Fruit fly (Drosophila melanogaster) whole organism, embryonic: ENCODE data around the gene CG9338.

Source experiments
- Ada2b ChIP-seq: fragments of 200-800 bp; sonication (Bioruptor generic); IDR thresholded peaks from 2 replicates; pipeline ENCODE4 v1.3.6; 2022; ENCODE audit warnings: missing biosample characterization, missing genetic modification characterization
- C15 ChIP-seq: fragments of 200-800 bp; sonication (Bioruptor generic); IDR thresholded peaks from 3 replicates; pipeline ENCODE4 v1.3.6; 2022; ENCODE audit warnings: missing biosample characterization, missing genetic modification characterization
- CG1024 ChIP-seq: fragments of 200-800 bp; sonication (Bioruptor generic); IDR thresholded peaks from 2 replicates; pipeline ENCODE4 v1.3.6; 2022; ENCODE audit warnings: missing biosample characterization, missing genetic modification characterization
- CG10462 ChIP-seq: fragments of 200-800 bp; sonication (Bioruptor generic); optimal IDR thresholded peaks from 2 replicates; lab custom pipeline; 2016; ENCODE audit warnings: missing biosample characterization, missing genetic modification characterization
- CG12299 ChIP-seq: fragments of 200-800 bp; sonication (Bioruptor generic); optimal IDR thresholded peaks from 2 replicates; lab custom pipeline; 2018; ENCODE audit warnings: missing biosample characterization, mild to moderate bottlenecking, missing genetic modification characterization
- CG14014 ChIP-seq: fragments of 200-800 bp; sonication (Bioruptor generic); IDR thresholded peaks from 2 replicates; pipeline ENCODE4 v1.3.6; 2022; ENCODE audit warnings: missing biosample characterization, missing genetic modification characterization
- CG14441 ChIP-seq: fragments of 200-800 bp; sonication (Bioruptor generic); IDR thresholded peaks from 2 replicates; pipeline ENCODE4 v1.3.6; 2022; ENCODE audit warnings: missing biosample characterization, missing genetic modification characterization
- CG14860 ChIP-seq: fragments of 200-800 bp; sonication (Bioruptor generic); IDR thresholded peaks from 3 replicates; pipeline ENCODE4 v1.3.6; 2022; ENCODE audit warnings: missing biosample characterization, missing genetic modification characterization; ENCODE audit not compliant: partially characterized antibody
- CG15514 ChIP-seq: fragments of 200-800 bp; sonication (Bioruptor generic); optimal IDR thresholded peaks from 3 replicates; lab custom pipeline; 2017; ENCODE audit warnings: missing biosample characterization, missing genetic modification characterization, mild to moderate bottlenecking, moderate library complexity, missing genetic modification reagents
- CG16815 ChIP-seq: fragments of 200-800 bp; sonication (Bioruptor generic); optimal IDR thresholded peaks from 3 replicates; lab custom pipeline; 2017; ENCODE audit warnings: missing biosample characterization, mild to moderate bottlenecking, missing genetic modification characterization
- CG16863 ChIP-seq: fragments of 200-800 bp; sonication (Bioruptor generic); optimal IDR thresholded peaks from 3 replicates; lab custom pipeline; 2016; ENCODE audit warnings: missing biosample characterization, missing genetic modification characterization
- CG17385 ChIP-seq: fragments of 200-800 bp; sonication (Bioruptor generic); optimal IDR thresholded peaks from 3 replicates; lab custom pipeline; 2018; ENCODE audit warnings: missing biosample characterization, mild to moderate bottlenecking, missing genetic modification characterization
- CG17568 ChIP-seq: fragments of 200-800 bp; sonication (Bioruptor generic); optimal IDR thresholded peaks from 2 replicates; lab custom pipeline; 2018; ENCODE audit warnings: missing biosample characterization, mild to moderate bottlenecking, missing genetic modification characterization, moderate library complexity
- CG17829 ChIP-seq: fragments of 200-800 bp; optimal IDR thresholded peaks from 2 replicates; lab custom pipeline; 2019; ENCODE audit warnings: missing biosample characterization, mild to moderate bottlenecking, missing genetic modification characterization, moderate library complexity
- CG18476 ChIP-seq: fragments of 200-800 bp; sonication (Bioruptor generic); optimal IDR thresholded peaks from 2 replicates; lab custom pipeline; 2016; ENCODE audit warnings: missing biosample characterization, mild to moderate bottlenecking, missing genetic modification characterization
- CG18599 ChIP-seq: fragments of 200-800 bp; sonication (Bioruptor generic); optimal IDR thresholded peaks from 3 replicates; lab custom pipeline; 2017; ENCODE audit warnings: missing biosample characterization, missing genetic modification characterization, mild to moderate bottlenecking, moderate library complexity, missing genetic modification reagents
- CG2120 ChIP-seq: fragments of 200-800 bp; sonication (Bioruptor generic); optimal IDR thresholded peaks from 3 replicates; lab custom pipeline; 2016; ENCODE audit warnings: missing biosample characterization, missing genetic modification characterization
- CG2129 ChIP-seq: fragments of 200-800 bp; sonication (Bioruptor generic); IDR thresholded peaks from 2 replicates; pipeline ENCODE4 v1.3.6; 2022; ENCODE audit warnings: missing biosample characterization, missing genetic modification characterization; ENCODE audit not compliant: partially characterized antibody
- CG31441 ChIP-seq: fragments of 200-800 bp; sonication (Bioruptor generic); IDR thresholded peaks from 2 replicates; pipeline ENCODE4 v1.3.6; 2022; ENCODE audit warnings: missing biosample characterization, missing genetic modification characterization
- CG3163 ChIP-seq: fragments of 200-800 bp; sonication (Bioruptor generic); optimal IDR thresholded peaks from 3 replicates; lab custom pipeline; 2016; ENCODE audit warnings: missing biosample characterization, missing genetic modification characterization
- CG3281 ChIP-seq: fragments of 200-800 bp; sonication (Bioruptor generic); optimal IDR thresholded peaks from 3 replicates; lab custom pipeline; 2017; ENCODE audit warnings: missing biosample characterization, mild to moderate bottlenecking, missing genetic modification characterization
- CG33557 ChIP-seq: fragments of 200-800 bp; sonication (Bioruptor generic); optimal IDR thresholded peaks from 2 replicates; lab custom pipeline; 2019; ENCODE audit warnings: missing biosample characterization, mild to moderate bottlenecking, missing genetic modification characterization, moderate library complexity
- CG4360 ChIP-seq: fragments of 200-800 bp; sonication (Bioruptor generic); IDR thresholded peaks from 2 replicates; pipeline ENCODE4 v1.3.6; 2022; ENCODE audit warnings: missing biosample characterization, missing genetic modification characterization
- CG4424 ChIP-seq: fragments of 200-800 bp; sonication (Bioruptor generic); optimal IDR thresholded peaks from 3 replicates; lab custom pipeline; 2016; ENCODE audit warnings: missing biosample characterization, missing genetic modification characterization
- CG6175 ChIP-seq: fragments of 200-800 bp; sonication (Bioruptor generic); IDR thresholded peaks from 3 replicates; pipeline ENCODE4 v1.3.6; 2022; ENCODE audit warnings: missing biosample characterization, missing genetic modification characterization
- CG8478 ChIP-seq: fragments of >200 bp; optimal IDR thresholded peaks from 2 replicates; lab custom pipeline; 2018
- CG9817 ChIP-seq: fragments of 200-800 bp; sonication (Bioruptor generic); optimal IDR thresholded peaks from 2 replicates; lab custom pipeline; 2018; ENCODE audit warnings: missing biosample characterization, mild to moderate bottlenecking, missing genetic modification characterization, moderate library complexity
- Dbx ChIP-seq: fragments of 200-800 bp; sonication (Bioruptor generic); IDR thresholded peaks from 3 replicates; pipeline ENCODE4 v1.3.6; 2022; ENCODE audit warnings: missing biosample characterization, missing genetic modification characterization
- Dll ChIP-seq: fragments of 200-800 bp; sonication (Bioruptor generic); IDR thresholded peaks from 4 replicates; pipeline ENCODE4 v1.3.6; 2022; ENCODE audit warnings: missing biosample characterization, missing genetic modification characterization; ENCODE audit not compliant: partially characterized antibody
- Dp ChIP-seq: fragments of 200-800 bp; sonication (Bioruptor generic); optimal IDR thresholded peaks from 2 replicates; lab custom pipeline; 2018; ENCODE audit warnings: missing biosample characterization, mild to moderate bottlenecking, missing genetic modification characterization, moderate library complexity
- Med ChIP-seq: fragments of 200-800 bp; sonication (Bioruptor generic); peaks from one replicate; lab custom pipeline; 2016; ENCODE audit warnings: missing biosample characterization, missing genetic modification characterization, mild to moderate bottlenecking, inconsistent platforms, moderate library complexity
- Nf-YC ChIP-seq: fragments of 200-800 bp; optimal IDR thresholded peaks from 3 replicates; lab custom pipeline; 2019; ENCODE audit warnings: missing biosample characterization, mild to moderate bottlenecking, missing genetic modification characterization, moderate library complexity
- Oaz ChIP-seq: fragments of 200-800 bp; sonication (Bioruptor generic); IDR thresholded peaks from 2 replicates; pipeline ENCODE4 v1.3.6; 2022; ENCODE audit warnings: missing biosample characterization, missing genetic modification characterization
- Xrp1 ChIP-seq: fragments of 200-800 bp; sonication (Bioruptor generic); IDR thresholded peaks from 2 replicates; pipeline ENCODE4 v1.3.6; 2022; ENCODE audit warnings: missing biosample characterization, missing genetic modification characterization
- ap ChIP-seq: fragments of 200-800 bp; sonication (Bioruptor generic); IDR thresholded peaks from 2 replicates; pipeline ENCODE4 v1.3.6; 2022; ENCODE audit warnings: missing biosample characterization, missing genetic modification characterization
- caup ChIP-seq: fragments of 200-800 bp; sonication (Bioruptor generic); optimal IDR thresholded peaks from 3 replicates; lab custom pipeline; 2017; ENCODE audit warnings: missing biosample characterization, mild to moderate bottlenecking, missing genetic modification characterization, moderate library complexity; ENCODE audit not compliant: severe bottlenecking
- dm ChIP-seq: fragments of 200-800 bp; sonication (Bioruptor generic); optimal IDR thresholded peaks from 3 replicates; lab custom pipeline; 2016; ENCODE audit warnings: missing biosample characterization, missing genetic modification characterization
- exex ChIP-seq: fragments of 200-800 bp; sonication (Bioruptor generic); optimal IDR thresholded peaks from 4 replicates; lab custom pipeline; 2018; ENCODE audit warnings: missing biosample characterization, mild to moderate bottlenecking, missing genetic modification characterization, moderate library complexity
- eyg ChIP-seq: fragments of 200-800 bp; sonication (Bioruptor generic); optimal IDR thresholded peaks from 3 replicates; lab custom pipeline; 2016; ENCODE audit warnings: missing biosample characterization, missing genetic modification characterization
- gro ChIP-seq: fragments of 200-800 bp; sonication (Bioruptor generic); optimal IDR thresholded peaks from 2 replicates; lab custom pipeline; 2016; ENCODE audit warnings: missing biosample characterization, missing genetic modification characterization
- gsb-n ChIP-seq: fragments of 200-800 bp; sonication (Bioruptor generic); optimal IDR thresholded peaks from 3 replicates; lab custom pipeline; 2018; ENCODE audit warnings: missing biosample characterization, mild to moderate bottlenecking, missing genetic modification characterization
- inv ChIP-seq: fragments of 200-800 bp; sonication (Bioruptor generic); IDR thresholded peaks from 2 replicates; pipeline ENCODE4 v1.3.6; 2022; ENCODE audit warnings: missing biosample characterization, missing genetic modification characterization; ENCODE audit not compliant: partially characterized antibody
- kni ChIP-seq: fragments of 200-800 bp; sonication (Bioruptor generic); optimal IDR thresholded peaks from 3 replicates; lab custom pipeline; 2017; ENCODE audit warnings: mild to moderate bottlenecking, missing biosample characterization, missing genetic modification reagents, missing genetic modification characterization
- nau ChIP-seq: fragments of 200-800 bp; sonication (Bioruptor generic); optimal IDR thresholded peaks from 3 replicates; lab custom pipeline; 2017; ENCODE audit warnings: missing biosample characterization, mild to moderate bottlenecking, missing genetic modification characterization, missing genetic modification reagents
- pum ChIP-seq: fragments of 200-800 bp; sonication (Bioruptor generic); optimal IDR thresholded peaks from 2 replicates; lab custom pipeline; 2016; ENCODE audit warnings: missing biosample characterization, missing genetic modification characterization
- sc ChIP-seq, 3 experiments: fragments of >200 bp in 2 of 3; fragments of 200-800 bp in 1 of 3; sonication (Bioruptor generic) in 1 of 3; optimal IDR thresholded peaks; 2 replicates in 2 of 3; 3 replicates in 1 of 3; lab custom pipeline; 2017; ENCODE audit warnings: mild to moderate bottlenecking in 1 of 3, missing biosample characterization in 1 of 3, missing genetic modification characterization in 1 of 3, missing genetic modification reagents in 1 of 3
- tup ChIP-seq: fragments of 200-800 bp; sonication (Bioruptor generic); optimal IDR thresholded peaks from 2 replicates; lab custom pipeline; 2016; ENCODE audit warnings: missing biosample characterization, mild to moderate bottlenecking, missing genetic modification characterization, moderate library complexity
- twi ChIP-seq: fragments of 200-800 bp; optimal IDR thresholded peaks from 2 replicates; lab custom pipeline; 2019; ENCODE audit warnings: missing biosample characterization, mild to moderate bottlenecking, missing genetic modification characterization, moderate library complexity
- tx ChIP-seq: fragments of 200-800 bp; sonication (Bioruptor generic); optimal IDR thresholded peaks from 2 replicates; lab custom pipeline; 2016; ENCODE audit warnings: missing biosample characterization, missing genetic modification characterization
- vvl ChIP-seq: fragments of 200-800 bp; sonication (Bioruptor generic); IDR thresholded peaks from 2 replicates; pipeline ENCODE4 v1.3.6; 2022; ENCODE audit warnings: missing biosample characterization, missing genetic modification characterization
- zfh1 ChIP-seq: fragments of 200-800 bp; sonication (Bioruptor generic); IDR thresholded peaks from 3 replicates; pipeline ENCODE4 v1.3.6; 2022; ENCODE audit warnings: missing biosample characterization, missing genetic modification characterization

The CG9338 gene

dm6 chr2L:20831060-20831459 is 34.0 kb upstream of the CG9338 start, which contains the start of gene CG31674 (continued):
- TF ChIP-seq CG17385 (GFP tag; lab: Kevin White, UChicago) = peak; percentile 39
- TF ChIP-seq CG12299 = no peak
- TF ChIP-seq eyg (GFP tag; lab: Kevin White, UChicago) = no peak
- TF ChIP-seq CG8478 (lab: Kevin White, UChicago) = no peak
- peak; percentile 47 for TF ChIP-seq gro (GFP tag; lab: Kevin White, UChicago)
- no peak for TF ChIP-seq dm (GFP tag; lab: Kevin White, UChicago)
- no peak for TF ChIP-seq twi (tag; lab: Kevin White, UChicago)
- TF ChIP-seq zfh1 (GFP tag; lab: Robert Waterston, UW) = no peak
- TF ChIP-seq Dbx = no peak
- no peak for TF ChIP-seq CG4360 (GFP tag; lab: Robert Waterston, UW)
- no peak for TF ChIP-seq tup (GFP tag; lab: Kevin White, UChicago)
- peak; percentile 11 for TF ChIP-seq CG15514
- TF ChIP-seq CG3163 (GFP tag; lab: Kevin White, UChicago) = peak; percentile 96
- no peak for TF ChIP-seq CG14860 (GFP tag; lab: Robert Waterston, UW)
- no peak for TF ChIP-seq CG17829
- TF ChIP-seq tx (GFP tag; lab: Kevin White, UChicago) = no peak
- peak; percentile 0 for TF ChIP-seq CG2120 (GFP tag; lab: Kevin White, UChicago)
- TF ChIP-seq CG14441 (GFP tag; lab: Robert Waterston, UW) = no peak
- no peak for TF ChIP-seq CG33557 (GFP tag; lab: Kevin White, UChicago)
- peak; percentile 51 for TF ChIP-seq vvl (GFP tag; lab: Robert Waterston, UW)
- peak; percentile 79 for TF ChIP-seq exex
- no peak for TF ChIP-seq Dll (GFP tag; lab: Robert Waterston, UW)
- TF ChIP-seq CG31441 = no peak
- no peak for TF ChIP-seq gsb-n
- TF ChIP-seq nau (GFP tag; lab: Kevin White, UChicago) = no peak
- no peak for TF ChIP-seq CG10462
- no peak for TF ChIP-seq CG16815 (GFP tag; lab: Kevin White, UChicago)
- peak; percentile 35 for TF ChIP-seq caup (GFP tag; lab: Kevin White, UChicago)
- no peak for TF ChIP-seq kni
- TF ChIP-seq Nf-YC (tag; lab: Kevin White, UChicago) = peak; percentile 31
- peak; percentile 90 for TF ChIP-seq Med (GFP tag; lab: Kevin White, UChicago)
- TF ChIP-seq CG4424 (GFP tag; lab: Kevin White, UChicago) = no peak
- TF ChIP-seq CG6175 (GFP tag; lab: Robert Waterston, UW) = no peak
- no peak for TF ChIP-seq Ada2b (GFP tag; lab: Robert Waterston, UW)
- TF ChIP-seq CG17568 (GFP tag; lab: Kevin White, UChicago) = peak; percentile 1
- TF ChIP-seq Oaz = no peak
- no peak for TF ChIP-seq CG18599
- TF ChIP-seq CG2129 (GFP tag; lab: Robert Waterston, UW) = no peak
- no peak for TF ChIP-seq CG16863 (GFP tag; lab: Kevin White, UChicago)
- no peak for TF ChIP-seq sc (optimal IDR thresholded peaks at IDR 0.05; lab: Kevin White, UChicago)
- TF ChIP-seq sc (GFP tag; optimal IDR thresholded peaks at IDR 0.05; lab: Kevin White, UChicago) = no peak
- no peak for TF ChIP-seq CG14014 (GFP tag; lab: Robert Waterston, UW)
- no peak for TF ChIP-seq Xrp1 (GFP tag; lab: Robert Waterston, UW)
- peak; percentile 21 for TF ChIP-seq CG3281
- no peak for TF ChIP-seq CG18476
- no peak for TF ChIP-seq C15 (GFP tag; lab: Robert Waterston, UW)
- TF ChIP-seq ap (GFP tag; lab: Robert Waterston, UW) = no peak
- TF ChIP-seq inv (GFP tag; lab: Robert Waterston, UW) = no peak
- no peak for TF ChIP-seq Dp (GFP tag; lab: Kevin White, UChicago)
- TF ChIP-seq pum (GFP tag; lab: Kevin White, UChicago) = no peak
- no peak for TF ChIP-seq CG9817 (tag; lab: Kevin White, UChicago)
- TF ChIP-seq CG1024 = no peak
